Fruit fly (Drosophila melanogaster) Kc167 (cell line): ENCODE measurements around the gene CG13044.

Experiments
- Myc ChIP-seq: fragments of >200 bp; optimal IDR thresholded peaks from 2 replicates; lab custom pipeline; 2017; ENCODE audit warnings: missing external identifiers
- Sin3A ChIP-seq: fragments of >200 bp; optimal IDR thresholded peaks from 2 replicates; lab custom pipeline; 2018; ENCODE audit warnings: missing external identifiers
- h ChIP-seq: fragments of >200 bp; optimal IDR thresholded peaks from 3 replicates; lab custom pipeline; 2018; ENCODE audit warnings: missing external identifiers
- insv ChIP-seq: fragments of >200 bp; optimal IDR thresholded peaks from 3 replicates; lab custom pipeline; 2018; ENCODE audit warnings: missing external identifiers
- psq ChIP-seq: fragments of >200 bp; optimal IDR thresholded peaks from 2 replicates; lab custom pipeline; 2017; ENCODE audit warnings: missing external identifiers
- ttk ChIP-seq: sonication (Bioruptor generic); optimal IDR thresholded peaks from 2 replicates; lab custom pipeline; 2017; ENCODE audit warnings: missing external identifiers

The CG13044 gene

dm6 chr3L:16305820-16306650 is 3.1 kb upstream of the CG13044 start, which contains the start of the genes CG13043 and CG13063:
Gene CG13043, minus strand, starts transcription at chr3L:16305870.
Gene CG13063, plus strand, starts transcription at chr3L:16306600.
- TF ChIP-seq h (lab: Kevin White, UChicago) = no peak
- no peak for TF ChIP-seq Sin3A (lab: Kevin White, UChicago)

- TF ChIP-seq Myc (lab: Kevin White, UChicago) = no peak
- TF ChIP-seq ttk (lab: Kevin White, UChicago) = no peak
- TF ChIP-seq psq (lab: Kevin White, UChicago) = no peak
- TF ChIP-seq h (lab: Kevin White, UChicago) = no peak
- no peak for TF ChIP-seq Sin3A (lab: Kevin White, UChicago)
- no peak for TF ChIP-seq insv (lab: Kevin White, UChicago)
Observed at dm6 chr3L:16303982-16304381, 1.0 kb upstream of the CG13044 start, which contains the start of gene CG43249. Gene CG43249, plus strand, starts transcription at chr3L:16304282.

- no peak for TF ChIP-seq h (lab: Kevin White, UChicago)
- no peak for TF ChIP-seq ttk (lab: Kevin White, UChicago)
- no peak for TF ChIP-seq insv (lab: Kevin White, UChicago)
- TF ChIP-seq Sin3A (lab: Kevin White, UChicago) = no peak
- TF ChIP-seq Myc (lab: Kevin White, UChicago) = no peak
- no peak for TF ChIP-seq psq (lab: Kevin White, UChicago)
Observed at dm6 chr3L:16301153-16301552, 1.8 kb downstream of the CG13044 start, which contains the start of gene CG4982. Gene CG4982, plus strand, starts transcription at chr3L:16301453.

- no peak for TF ChIP-seq Myc (lab: Kevin White, UChicago)
- no peak for TF ChIP-seq h (lab: Kevin White, UChicago)
- no peak for TF ChIP-seq ttk (lab: Kevin White, UChicago)
Observed at dm6 chr3L:16295447-16295846, 7.5 kb downstream of the CG13044 start, which contains the start of gene CG4962. Gene CG4962, minus strand, starts transcription at chr3L:16295547.

dm6 chr3L:16291678-16292077 is 11.3 kb downstream of the CG13044 start:
- TF ChIP-seq Sin3A (lab: Kevin White, UChicago) = no peak
- no peak for TF ChIP-seq ttk (lab: Kevin White, UChicago)

dm6 chr3L:16290850-16291249 is 12.1 kb downstream of the CG13044 start, which contains the start of gene CG13045:
Gene CG13045, minus strand, starts transcription at chr3L:16290950.
- no peak for TF ChIP-seq Sin3A (lab: Kevin White, UChicago)

- no peak for TF ChIP-seq psq (lab: Kevin White, UChicago)
- no peak for TF ChIP-seq ttk (lab: Kevin White, UChicago)
- TF ChIP-seq Sin3A (lab: Kevin White, UChicago) = no peak
- TF ChIP-seq Myc (lab: Kevin White, UChicago) = no peak
- no peak for TF ChIP-seq insv (lab: Kevin White, UChicago)
- no peak for TF ChIP-seq h (lab: Kevin White, UChicago)
Observed at dm6 chr3L:16289067-16289466, 13.9 kb downstream of the CG13044 start.

- TF ChIP-seq Sin3A (lab: Kevin White, UChicago) (no peak), h (lab: Kevin White, UChicago) (no peak), psq (lab: Kevin White, UChicago) (no peak), insv (lab: Kevin White, UChicago) (no peak), Myc (lab: Kevin White, UChicago) (no peak), ttk (lab: Kevin White, UChicago) (no peak)
Observed at dm6 chr3L:16288322-16288721, 14.7 kb downstream of the CG13044 start, which contains the start of gene CG13046. Gene CG13046, minus strand, starts transcription at chr3L:16288422.

- TF ChIP-seq insv (lab: Kevin White, UChicago) = no peak
- no peak for TF ChIP-seq ttk (lab: Kevin White, UChicago)
- no peak for TF ChIP-seq Sin3A (lab: Kevin White, UChicago)
- TF ChIP-seq Myc (lab: Kevin White, UChicago) = no peak
Observed at dm6 chr3L:16286258-16286657, 16.7 kb downstream of the CG13044 start.

dm6 chr3L:16285346-16285911 is 17.5 kb downstream of the CG13044 start, which contains the start of gene CG13047:
Gene CG13047, minus strand, starts transcription at chr3L:16285396.
- TF ChIP-seq psq (lab: Kevin White, UChicago) (no peak), h (lab: Kevin White, UChicago) (no peak), Sin3A (lab: Kevin White, UChicago) (no peak), ttk (lab: Kevin White, UChicago) (no peak), Myc (lab: Kevin White, UChicago) (no peak), insv (lab: Kevin White, UChicago) (no peak)

dm6 chr3L:16283821-16284220 is 19.2 kb downstream of the CG13044 start, which contains the start of gene CG13048:
Gene CG13048, minus strand, starts transcription at chr3L:16283921.
- TF ChIP-seq ttk (lab: Kevin White, UChicago) (no peak), Myc (lab: Kevin White, UChicago) (no peak)
